Fruit fly (Drosophila melanogaster): Measurements from ENCODE around the gene CG42654.
A peak's percentile ranks its signal among the peaks of the same experiment; 100 is the strongest.

The CG42654 gene

DNA sequence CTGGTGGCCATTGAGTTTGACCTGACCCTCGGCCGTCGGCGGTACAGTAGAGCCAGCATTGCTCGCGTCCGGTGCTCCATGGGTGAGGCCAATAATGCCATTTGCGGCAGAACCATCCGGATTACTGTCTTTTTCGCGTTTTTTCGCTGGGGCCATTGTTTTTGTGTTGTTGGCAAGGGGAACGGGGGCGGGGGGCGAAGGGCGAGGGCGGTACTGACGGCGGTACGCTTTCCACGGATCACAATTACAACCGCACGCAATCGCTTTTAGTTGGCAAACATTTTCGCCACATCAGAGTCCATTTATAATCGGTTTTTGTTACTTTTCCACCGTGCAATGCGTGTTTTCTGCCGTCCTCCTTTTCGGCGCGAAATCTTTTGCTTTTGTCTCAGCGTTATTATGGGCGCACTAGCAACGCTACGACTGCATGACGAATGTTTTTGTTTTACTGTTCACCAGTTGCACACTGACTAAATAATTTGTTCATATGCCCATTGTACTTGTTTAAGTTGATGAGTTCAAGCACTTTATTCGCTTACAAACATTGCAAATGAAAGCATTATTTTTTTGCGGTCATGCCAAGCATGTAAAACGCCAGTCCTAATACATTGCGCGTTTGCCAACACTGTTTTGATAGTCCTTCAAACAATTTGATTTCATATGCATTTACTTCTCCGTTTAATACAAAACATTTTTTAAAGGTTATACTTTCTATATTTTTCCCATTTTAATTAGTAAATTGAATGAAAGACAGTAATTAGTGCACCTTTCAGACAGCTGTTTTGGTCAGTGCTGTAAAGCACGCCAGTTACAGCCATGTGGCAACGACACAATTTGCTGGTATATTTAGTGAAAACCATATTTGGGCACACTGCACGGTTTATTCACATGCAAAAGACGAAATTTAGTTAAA lies 31.2 kb downstream of the CG42654 start, which contains the start of gene Pfdn6 (continued):
- TF ChIP-seq dm (GFP tag; optimal IDR thresholded peaks at IDR 0.05) (peak; percentile 63), p53 (GFP tag; optimal IDR thresholded peaks at IDR 0.05) (no peak), Sin3A (optimal IDR thresholded peaks at IDR 0.05) (peak; percentile 94), da (GFP tag; optimal IDR thresholded peaks at IDR 0.05) (peak; percentile 68), CG31388 (GFP tag; optimal IDR thresholded peaks at IDR 0.05) (peak; percentile 19), ems (GFP tag; optimal IDR thresholded peaks at IDR 0.05) (peak; percentile 75), CG16815 (GFP tag; optimal IDR thresholded peaks at IDR 0.05) (peak; percentile 74), CG11085 (GFP tag; IDR thresholded peaks at IDR 0.05) (0 out of 2 replicates have a peak, but pooled peaks have one; percentile 15), dimm (GFP tag; IDR thresholded peaks at IDR 0.05) (no peak), gcm2 (GFP tag; optimal IDR thresholded peaks at IDR 0.05) (no peak), CG17359 (tag; optimal IDR thresholded peaks at IDR 0.05) (peak; percentile 59), sisA (GFP tag; IDR thresholded peaks at IDR 0.05) (peak; percentile 91), Awh (GFP tag; IDR thresholded peaks at IDR 0.05) (peak; percentile 64; the same call in 1 of the 2 replicates), CG4854 (GFP tag; optimal IDR thresholded peaks at IDR 0.05) (peak; percentile 54), CG13775 (GFP tag; optimal IDR thresholded peaks at IDR 0.05) (peak; percentile 93), wek (GFP tag; optimal IDR thresholded peaks at IDR 0.05) (no peak), zf30C (GFP tag; optimal IDR thresholded peaks at IDR 0.05) (no peak), CG2199 (GFP tag; IDR thresholded peaks at IDR 0.05) (no peak), Sry-δ (GFP tag; optimal IDR thresholded peaks at IDR 0.05) (peak; percentile 20), MBD-R2 (GFP tag; IDR thresholded peaks at IDR 0.05) (peak; percentile 73), CG12071 (GFP tag; optimal IDR thresholded peaks at IDR 0.05) (no peak), unc-4 (GFP tag; IDR thresholded peaks at IDR 0.05; ENCODE audit: partially characterized antibody) (peak; percentile 33; the same call in 1 of the 2 replicates), gem (tag; optimal IDR thresholded peaks at IDR 0.05) (peak; percentile 93), dati (GFP tag; IDR thresholded peaks at IDR 0.05) (0 out of 2 replicates have a peak, but pooled peaks have one; percentile 39), CG9797 (GFP tag; optimal IDR thresholded peaks at IDR 0.05) (peak; percentile 87), Max (GFP tag; optimal IDR thresholded peaks at IDR 0.05) (peak; percentile 86), CG3163 (GFP tag; optimal IDR thresholded peaks at IDR 0.05) (peak; percentile 39), CG9437 (GFP tag; optimal IDR thresholded peaks at IDR 0.05) (peak; percentile 66), ken (GFP tag; IDR thresholded peaks at IDR 0.05) (peak; percentile 91), Hsf (GFP tag; optimal IDR thresholded peaks at IDR 0.05) (peak; percentile 89), CG5245 (GFP tag; optimal IDR thresholded peaks at IDR 0.05) (peak; percentile 28), mld (GFP tag; IDR thresholded peaks at IDR 0.05; ENCODE audit: partially characterized antibody) (0 out of 3 replicates have a peak, but pooled peaks have one; percentile 64), TFAM (GFP tag; optimal IDR thresholded peaks at IDR 0.05) (no peak), exex (tag; optimal IDR thresholded peaks at IDR 0.05) (no peak), MESR4 (GFP tag; optimal IDR thresholded peaks at IDR 0.05) (peak; percentile 82), CG10209 (GFP tag; optimal IDR thresholded peaks at IDR 0.05) (peak; percentile 22), salm (tag; optimal IDR thresholded peaks at IDR 0.05) (no peak), scrt (GFP tag; optimal IDR thresholded peaks at IDR 0.05) (no peak), yki (optimal IDR thresholded peaks at IDR 0.05) (no peak), btn (GFP tag; optimal IDR thresholded peaks at IDR 0.05) (no peak), sima (GFP tag; optimal IDR thresholded peaks at IDR 0.05) (no peak), CG10147 (GFP tag; optimal IDR thresholded peaks at IDR 0.05) (peak; percentile 70), Usf (GFP tag; optimal IDR thresholded peaks at IDR 0.05) (peak; percentile 17), nmo (GFP tag; optimal IDR thresholded peaks at IDR 0.05) (peak; percentile 91), Jarid2 (GFP tag; optimal IDR thresholded peaks at IDR 0.05) (no peak), CG10565 (GFP tag; optimal IDR thresholded peaks at IDR 0.05) (no peak), CG17568 (GFP tag; optimal IDR thresholded peaks at IDR 0.05) (no peak), Fer1 (GFP tag; optimal IDR thresholded peaks at IDR 0.05) (peak; percentile 47), CG15601 (tag; optimal IDR thresholded peaks at IDR 0.05) (peak; percentile 53)

Measured in whole organism, embryonic.